Fruit fly (Drosophila melanogaster) whole organism, embryonic: ENCODE results near the gene CG4025.

Experiments used
- Ada2b ChIP-seq: fragments of 200-800 bp; sonication (Bioruptor generic); IDR thresholded peaks from 2 replicates; pipeline ENCODE4 v1.3.6; 2022; ENCODE audit warnings: missing biosample characterization, missing genetic modification characterization
- C15 ChIP-seq: fragments of 200-800 bp; sonication (Bioruptor generic); IDR thresholded peaks from 3 replicates; pipeline ENCODE4 v1.3.6; 2022; ENCODE audit warnings: missing biosample characterization, missing genetic modification characterization
- CG11456 ChIP-seq: fragments of 200-800 bp; sonication (Bioruptor generic); IDR thresholded peaks from 3 replicates; pipeline ENCODE4 v1.3.6; 2022; ENCODE audit warnings: missing biosample characterization, missing genetic modification characterization
- CG13296 ChIP-seq: fragments of 200-800 bp; sonication (Bioruptor generic); optimal IDR thresholded peaks from 3 replicates; lab custom pipeline; 2018; ENCODE audit warnings: missing biosample characterization, mild to moderate bottlenecking, missing genetic modification characterization
- CG17829 ChIP-seq: fragments of 200-800 bp; optimal IDR thresholded peaks from 2 replicates; lab custom pipeline; 2019; ENCODE audit warnings: missing biosample characterization, mild to moderate bottlenecking, missing genetic modification characterization, moderate library complexity
- CG18599 ChIP-seq: fragments of 200-800 bp; sonication (Bioruptor generic); optimal IDR thresholded peaks from 3 replicates; lab custom pipeline; 2017; ENCODE audit warnings: missing biosample characterization, missing genetic modification characterization, mild to moderate bottlenecking, moderate library complexity, missing genetic modification reagents
- CG30403 ChIP-seq: fragments of 200-800 bp; sonication (Bioruptor generic); optimal IDR thresholded peaks from 3 replicates; lab custom pipeline; 2016; ENCODE audit warnings: missing biosample characterization, missing genetic modification characterization
- CG31441 ChIP-seq: fragments of 200-800 bp; sonication (Bioruptor generic); IDR thresholded peaks from 2 replicates; pipeline ENCODE4 v1.3.6; 2022; ENCODE audit warnings: missing biosample characterization, missing genetic modification characterization
- CG33213 ChIP-seq: fragments of 200-800 bp; sonication (Bioruptor generic); optimal IDR thresholded peaks from 3 replicates; lab custom pipeline; 2016; ENCODE audit warnings: missing biosample characterization, missing genetic modification characterization
- CG4328 ChIP-seq: fragments of 200-800 bp; sonication (Bioruptor generic); optimal IDR thresholded peaks from 3 replicates; lab custom pipeline; 2017; ENCODE audit warnings: missing biosample characterization, missing genetic modification reagents, missing genetic modification characterization
- CG6654 ChIP-seq: fragments of 200-800 bp; sonication (Bioruptor generic); optimal IDR thresholded peaks from 2 replicates; lab custom pipeline; 2017; ENCODE audit warnings: missing biosample characterization, mild to moderate bottlenecking, missing genetic modification characterization
- CG7357 ChIP-seq: fragments of 200-800 bp; sonication (Bioruptor generic); IDR thresholded peaks from 3 replicates; pipeline ENCODE4 v1.3.6; 2022; ENCODE audit warnings: missing biosample characterization, missing genetic modification characterization
- CG7928 ChIP-seq: fragments of 200-800 bp; sonication (Bioruptor generic); optimal IDR thresholded peaks from 2 replicates; lab custom pipeline; 2017; ENCODE audit warnings: missing biosample characterization, mild to moderate bottlenecking, missing genetic modification characterization
- CG8388 ChIP-seq: fragments of 200-800 bp; sonication (Bioruptor generic); optimal IDR thresholded peaks from 2 replicates; lab custom pipeline; 2019; ENCODE audit warnings: missing biosample characterization, mild to moderate bottlenecking, missing genetic modification characterization, moderate library complexity
- CG8765 ChIP-seq: fragments of 200-800 bp; sonication (Bioruptor generic); IDR thresholded peaks from 2 replicates; pipeline ENCODE4 v1.3.6; 2022; ENCODE audit warnings: missing biosample characterization, missing genetic modification characterization
- HLH4C ChIP-seq: fragments of 200-800 bp; sonication (Bioruptor generic); IDR thresholded peaks from 3 replicates; pipeline ENCODE4 v1.3.6; 2022; ENCODE audit warnings: missing biosample characterization, missing genetic modification characterization; ENCODE audit not compliant: partially characterized antibody
- Lhr ChIP-seq: fragments of 200-800 bp; sonication (Bioruptor generic); optimal IDR thresholded peaks from 3 replicates; lab custom pipeline; 2017; ENCODE audit warnings: mild to moderate bottlenecking, missing biosample characterization, missing genetic modification reagents, missing genetic modification characterization
- Med ChIP-seq: fragments of 200-800 bp; sonication (Bioruptor generic); peaks from one replicate; lab custom pipeline; 2016; ENCODE audit warnings: missing biosample characterization, missing genetic modification characterization, mild to moderate bottlenecking, inconsistent platforms, moderate library complexity
- NfI ChIP-seq: fragments of 200-800 bp; sonication (Bioruptor generic); optimal IDR thresholded peaks from 3 replicates; lab custom pipeline; 2018; ENCODE audit warnings: missing biosample characterization, mild to moderate bottlenecking, missing genetic modification characterization, moderate library complexity
- Pdp1 ChIP-seq, 2 experiments: fragments of 200-800 bp; sonication (Bioruptor generic); optimal IDR thresholded peaks; 3 replicates each; lab custom pipeline; 2016; ENCODE audit warnings: missing biosample characterization in 2 of 2, missing genetic modification characterization in 2 of 2, mild to moderate bottlenecking in 1 of 2, moderate library complexity in 1 of 2
- Tbp ChIP-seq: fragments of >200 bp; optimal IDR thresholded peaks from 2 replicates; lab custom pipeline; 2018; ENCODE audit warnings: missing biosample characterization, missing genetic modification characterization
- Xbp1 ChIP-seq: fragments of 200-800 bp; sonication (Bioruptor generic); optimal IDR thresholded peaks from 3 replicates; lab custom pipeline; 2016; ENCODE audit warnings: missing biosample characterization, mild to moderate bottlenecking, missing genetic modification characterization
- az2 ChIP-seq: fragments of 200-800 bp; sonication (Bioruptor generic); optimal IDR thresholded peaks from 3 replicates; lab custom pipeline; 2016; ENCODE audit warnings: missing biosample characterization, missing genetic modification characterization
- bowl ChIP-seq: fragments of 200-800 bp; sonication (Bioruptor generic); IDR thresholded peaks from 2 replicates; pipeline ENCODE4 v1.3.6; 2022; ENCODE audit warnings: missing biosample characterization, missing genetic modification characterization
- bsh ChIP-seq, 2 experiments: fragments of 200-800 bp; sonication (Bioruptor generic); optimal IDR thresholded peaks; 2 replicates each; lab custom pipeline; 2017 to 2018; ENCODE audit warnings: mild to moderate bottlenecking in 2 of 2, missing biosample characterization in 2 of 2, missing genetic modification characterization in 2 of 2, moderate library complexity in 1 of 2
- chif ChIP-seq, 2 experiments: fragments of 200-800 bp; sonication (Bioruptor generic); optimal IDR thresholded peaks; 3 replicates each; lab custom pipeline; 2016; ENCODE audit warnings: missing biosample characterization in 2 of 2, missing genetic modification characterization in 2 of 2
- chm ChIP-seq: fragments of 200-800 bp; sonication (Bioruptor generic); IDR thresholded peaks from 2 replicates; pipeline ENCODE4 v1.3.6; 2022; ENCODE audit warnings: missing biosample characterization, missing genetic modification characterization
- dan ChIP-seq: fragments of 200-800 bp; sonication (Bioruptor generic); IDR thresholded peaks from 2 replicates; pipeline ENCODE4 v1.3.6; 2022; ENCODE audit warnings: missing biosample characterization, missing genetic modification characterization
- dimm ChIP-seq: fragments of 200-800 bp; sonication (Bioruptor generic); IDR thresholded peaks from 2 replicates; pipeline ENCODE4 v1.3.6; 2022; ENCODE audit warnings: missing biosample characterization, missing genetic modification characterization
- fd96Cb ChIP-seq: fragments of 200-800 bp; sonication (Bioruptor generic); optimal IDR thresholded peaks from 2 replicates; lab custom pipeline; 2018; ENCODE audit warnings: missing biosample characterization, mild to moderate bottlenecking, missing genetic modification characterization, moderate library complexity
- gro ChIP-seq: fragments of 200-800 bp; sonication (Bioruptor generic); optimal IDR thresholded peaks from 2 replicates; lab custom pipeline; 2016; ENCODE audit warnings: missing biosample characterization, missing genetic modification characterization
- inv ChIP-seq: fragments of 200-800 bp; sonication (Bioruptor generic); IDR thresholded peaks from 2 replicates; pipeline ENCODE4 v1.3.6; 2022; ENCODE audit warnings: missing biosample characterization, missing genetic modification characterization; ENCODE audit not compliant: partially characterized antibody
- kni ChIP-seq: fragments of 200-800 bp; sonication (Bioruptor generic); optimal IDR thresholded peaks from 3 replicates; lab custom pipeline; 2017; ENCODE audit warnings: mild to moderate bottlenecking, missing biosample characterization, missing genetic modification reagents, missing genetic modification characterization
- lmd ChIP-seq: fragments of 200-800 bp; sonication (Bioruptor generic); IDR thresholded peaks from 2 replicates; pipeline ENCODE4 v1.3.6; 2022; ENCODE audit warnings: missing biosample characterization, missing genetic modification characterization
- lov ChIP-seq, 2 experiments: fragments of 200-800 bp in 1 of 2; fragments of >200 bp in 1 of 2; sonication (Bioruptor generic) in 1 of 2; IDR thresholded peaks in 1 of 2; optimal IDR thresholded peaks in 1 of 2; 2 replicates in 1 of 2; 3 replicates in 1 of 2; pipeline versions ENCODE4 v1.3.6 to Lab custom; 2017 to 2022; ENCODE audit warnings: missing biosample characterization in 1 of 2, missing genetic modification characterization in 1 of 2
- odd ChIP-seq: fragments of 200-800 bp; sonication (Bioruptor generic); optimal IDR thresholded peaks from 2 replicates; lab custom pipeline; 2017; ENCODE audit warnings: missing biosample characterization, mild to moderate bottlenecking, missing genetic modification characterization
- onecut ChIP-seq: fragments of 200-800 bp; sonication (Bioruptor generic); IDR thresholded peaks from 2 replicates; pipeline ENCODE4 v1.3.6; 2022; ENCODE audit warnings: missing biosample characterization, missing genetic modification characterization
- sens ChIP-seq: fragments of 200-800 bp; sonication (Bioruptor generic); peaks from one replicate; lab custom pipeline; 2016; ENCODE audit warnings: missing biosample characterization, missing genetic modification characterization
- sens-2 ChIP-seq: fragments of 200-800 bp; sonication (Bioruptor generic); IDR thresholded peaks from 2 replicates; pipeline ENCODE4 v1.3.6; 2022; ENCODE audit warnings: missing biosample characterization, missing genetic modification characterization
- tin ChIP-seq: fragments of 200-800 bp; sonication (Bioruptor generic); optimal IDR thresholded peaks from 3 replicates; lab custom pipeline; 2016; ENCODE audit warnings: missing biosample characterization, missing genetic modification characterization
- tll ChIP-seq, 2 experiments: fragments of 200-800 bp in 1 of 2; fragments of >200 bp in 1 of 2; sonication (Bioruptor generic) in 1 of 2; optimal IDR thresholded peaks; 2 replicates each; lab custom pipeline; 2017 to 2019; ENCODE audit warnings: missing biosample characterization in 2 of 2, missing genetic modification characterization in 2 of 2, mild to moderate bottlenecking in 1 of 2, moderate library complexity in 1 of 2
- usp ChIP-seq: fragments of >200 bp; optimal IDR thresholded peaks from 2 replicates; lab custom pipeline; 2017; ENCODE audit warnings: missing biosample characterization, missing genetic modification characterization
- zfh1 ChIP-seq: fragments of 200-800 bp; sonication (Bioruptor generic); IDR thresholded peaks from 3 replicates; pipeline ENCODE4 v1.3.6; 2022; ENCODE audit warnings: missing biosample characterization, missing genetic modification characterization

The CG4025 gene

dm6 chrX:2121716-2122601 lies 45.2 kb downstream of the CG4025 start (continued):
- TF ChIP-seq CG33213 (GFP tag; lab: Kevin White, UChicago) = no peak
- peak; percentile 36; the same call in 1 of the 3 replicates for TF ChIP-seq zfh1 (GFP tag; lab: Robert Waterston, UW)
- peak; percentile 93 for TF ChIP-seq sens (GFP tag; lab: Kevin White, UChicago)
- peak in 1 of 2 experiments; percentile 38 for TF ChIP-seq chif (GFP tag; optimal IDR thresholded peaks at IDR 0.05; lab: Kevin White, UChicago)
- TF ChIP-seq CG30403 (GFP tag; lab: Kevin White, UChicago) = peak; percentile 18
- peak; percentile 6; the same call in 1 of the 2 replicates for TF ChIP-seq onecut (GFP tag; lab: Robert Waterston, UW)
- peak; percentile 47; the same call in 1 of the 2 replicates for TF ChIP-seq lmd
- peak; percentile 45 for TF ChIP-seq CG17829 (tag; lab: Kevin White, UChicago)
- peak; percentile 50 for TF ChIP-seq CG31441 (GFP tag; lab: Robert Waterston, UW)
- peak; percentile 26; the same call in 1 of the 2 replicates for TF ChIP-seq Ada2b (GFP tag; lab: Robert Waterston, UW)
- peak; percentile 15 for TF ChIP-seq odd (GFP tag; lab: Kevin White, UChicago)
- TF ChIP-seq fd96Cb = peak; percentile 42
- no peak for TF ChIP-seq CG13296 (GFP tag; lab: Kevin White, UChicago)
- TF ChIP-seq NfI = no peak
- peak; percentile 18 for TF ChIP-seq Xbp1 (GFP tag; lab: Kevin White, UChicago)
- no peak for TF ChIP-seq lov (optimal IDR thresholded peaks at IDR 0.05; lab: Kevin White, UChicago)
- TF ChIP-seq lov (GFP tag; IDR thresholded peaks at IDR 0.05; lab: Robert Waterston, UW) = 0 out of 3 replicates have a peak, but pooled peaks have one; percentile 11

- 0 out of 3 replicates have a peak, but pooled peaks have one; percentile 33 for TF ChIP-seq HLH4C
- TF ChIP-seq CG8765 = 0 out of 2 replicates have a peak, but pooled peaks have one; percentile 12
- TF ChIP-seq Med (GFP tag; lab: Kevin White, UChicago) = peak; percentile 81
- TF ChIP-seq CG18599 (GFP tag; lab: Kevin White, UChicago) = peak; percentile 58
- TF ChIP-seq Tbp = no peak
- no peak for TF ChIP-seq dimm (GFP tag; lab: Robert Waterston, UW)
- peak; percentile 56 for TF ChIP-seq Xbp1 (GFP tag; lab: Kevin White, UChicago)
- no peak for TF ChIP-seq lov (optimal IDR thresholded peaks at IDR 0.05; lab: Kevin White, UChicago)
- TF ChIP-seq lov (GFP tag; IDR thresholded peaks at IDR 0.05; lab: Robert Waterston, UW) = 0 out of 3 replicates have a peak, but pooled peaks have one; percentile 33
- peak; percentile 39; the same call in 1 of the 3 replicates for TF ChIP-seq CG11456 (GFP tag; lab: Robert Waterston, UW)
- no peak for TF ChIP-seq sens-2 (GFP tag; lab: Robert Waterston, UW)
- TF ChIP-seq tll (GFP tag; optimal IDR thresholded peaks at IDR 0.05; lab: Kevin White, UChicago) = no peak
- peak; percentile 40 for TF ChIP-seq az2 (GFP tag; lab: Kevin White, UChicago)
- TF ChIP-seq bsh (GFP tag; optimal IDR thresholded peaks at IDR 0.05; lab: Kevin White, UChicago) = peak; percentile 55 to 71
- no peak for TF ChIP-seq CG6654 (GFP tag; lab: Kevin White, UChicago)
- no peak for TF ChIP-seq dan
- no peak for TF ChIP-seq CG7357 (GFP tag; lab: Robert Waterston, UW)
- no peak for TF ChIP-seq CG8388
- peak; percentile 25 for TF ChIP-seq chm (GFP tag; lab: Robert Waterston, UW)
- TF ChIP-seq Lhr (GFP tag; lab: Kevin White, UChicago) = peak; percentile 35
- peak in 1 of 2 experiments; percentile 27 for TF ChIP-seq Pdp1 (GFP tag; optimal IDR thresholded peaks at IDR 0.05; lab: Kevin White, UChicago)
- TF ChIP-seq inv (GFP tag; lab: Robert Waterston, UW) = no peak; the same call in 1 of the 2 replicates
- TF ChIP-seq CG4328 (GFP tag; lab: Kevin White, UChicago) = no peak
- no peak for TF ChIP-seq CG7928
- TF ChIP-seq kni = peak; percentile 99
- no peak for TF ChIP-seq C15 (GFP tag; lab: Robert Waterston, UW)
- peak; percentile 30 for TF ChIP-seq gro (GFP tag; lab: Kevin White, UChicago)
- peak; percentile 30 for TF ChIP-seq tin (GFP tag; lab: Kevin White, UChicago)
- no peak for TF ChIP-seq bowl (GFP tag; lab: Robert Waterston, UW)
- TF ChIP-seq usp (GFP tag; lab: Kevin White, UChicago) = no peak
Observed at dm6 chrX:2123013-2123964, 46.5 kb downstream of the CG4025 start, which contains the start of gene ph-d. TSS of gene ph-d (minus strand) at chrX:2123286.
